Fruit fly (Drosophila melanogaster) whole organism, embryonic: ENCODE data around the gene Moca-cyp.

Experiments used
- Ada2b ChIP-seq: fragments of 200-800 bp; sonication (Bioruptor generic); IDR thresholded peaks from 2 replicates; pipeline ENCODE4 v1.3.6; 2022; ENCODE audit warnings: missing biosample characterization, missing genetic modification characterization
- Aef1 ChIP-seq: fragments of 200-800 bp; sonication (Bioruptor generic); IDR thresholded peaks from 3 replicates; pipeline ENCODE4 v1.3.6; 2022; ENCODE audit warnings: missing biosample characterization, missing genetic modification characterization
- B-H1 ChIP-seq: fragments of 200-800 bp; sonication (Bioruptor generic); IDR thresholded peaks from 3 replicates; pipeline ENCODE4 v1.3.6; 2022; ENCODE audit warnings: missing biosample characterization, missing genetic modification characterization
- Bdp1 ChIP-seq: fragments of 200-800 bp; sonication (Bioruptor generic); optimal IDR thresholded peaks from 3 replicates; lab custom pipeline; 2016; ENCODE audit warnings: missing biosample characterization, missing genetic modification characterization
- CG10366 ChIP-seq: fragments of 200-800 bp; sonication (Bioruptor generic); IDR thresholded peaks from 2 replicates; pipeline ENCODE4 v1.3.6; 2022; ENCODE audit warnings: missing biosample characterization, missing genetic modification characterization
- CG10654 ChIP-seq: fragments of 200-800 bp; sonication (Bioruptor generic); optimal IDR thresholded peaks from 2 replicates; lab custom pipeline; 2016; ENCODE audit warnings: missing biosample characterization, missing genetic modification characterization
- CG11093 ChIP-seq: fragments of 200-800 bp; sonication (Bioruptor generic); IDR thresholded peaks from 3 replicates; pipeline ENCODE4 v1.3.6; 2022; ENCODE audit warnings: missing biosample characterization, missing genetic modification characterization
- CG11504 ChIP-seq: fragments of 200-800 bp; sonication (Bioruptor generic); optimal IDR thresholded peaks from 3 replicates; lab custom pipeline; 2019; ENCODE audit warnings: missing biosample characterization, mild to moderate bottlenecking, missing genetic modification characterization, moderate library complexity
- CG12942 ChIP-seq: fragments of 200-800 bp; sonication (Bioruptor generic); optimal IDR thresholded peaks from 3 replicates; lab custom pipeline; 2016; ENCODE audit warnings: missing biosample characterization, missing genetic modification characterization
- CG17359 ChIP-seq: fragments of 200-800 bp; sonication (Bioruptor generic); optimal IDR thresholded peaks from 3 replicates; lab custom pipeline; 2018; ENCODE audit warnings: missing biosample characterization, mild to moderate bottlenecking, missing genetic modification characterization, moderate library complexity
- CG18262 ChIP-seq: fragments of 200-800 bp; optimal IDR thresholded peaks from 3 replicates; lab custom pipeline; 2019; ENCODE audit warnings: missing biosample characterization, mild to moderate bottlenecking, missing genetic modification characterization, moderate library complexity
- CG31224 ChIP-seq: fragments of 200-800 bp; sonication (Bioruptor generic); IDR thresholded peaks from 2 replicates; pipeline ENCODE4 v1.3.6; 2022; ENCODE audit warnings: missing biosample characterization, missing genetic modification characterization
- CG32532 ChIP-seq: fragments of 200-800 bp; sonication (Bioruptor generic); IDR thresholded peaks from 2 replicates; pipeline ENCODE4 v1.3.6; 2022; ENCODE audit warnings: missing biosample characterization, missing genetic modification characterization
- CG43689 ChIP-seq: fragments of 200-800 bp; sonication (Bioruptor generic); IDR thresholded peaks from 2 replicates; pipeline ENCODE4 v1.3.6; 2022; ENCODE audit warnings: missing biosample characterization, missing genetic modification characterization
- CG4730 ChIP-seq: fragments of 200-800 bp; sonication (Bioruptor generic); IDR thresholded peaks from 2 replicates; pipeline ENCODE4 v1.3.6; 2022; ENCODE audit warnings: missing biosample characterization, missing genetic modification characterization
- CG5245 ChIP-seq: fragments of 200-800 bp; sonication (Bioruptor generic); optimal IDR thresholded peaks from 3 replicates; lab custom pipeline; 2016; ENCODE audit warnings: missing biosample characterization, missing genetic modification characterization
- CG6689 ChIP-seq: fragments of 200-800 bp; sonication (Bioruptor generic); IDR thresholded peaks from 2 replicates; pipeline ENCODE4 v1.3.6; 2022; ENCODE audit warnings: missing biosample characterization, missing genetic modification characterization
- CG7839 ChIP-seq: fragments of 200-800 bp; sonication (Bioruptor generic); optimal IDR thresholded peaks from 3 replicates; lab custom pipeline; 2018; ENCODE audit warnings: missing biosample characterization, mild to moderate bottlenecking, missing genetic modification characterization, moderate library complexity
- CG8765 ChIP-seq: fragments of 200-800 bp; sonication (Bioruptor generic); IDR thresholded peaks from 2 replicates; pipeline ENCODE4 v1.3.6; 2022; ENCODE audit warnings: missing biosample characterization, missing genetic modification characterization
- CG9215 ChIP-seq: fragments of 200-800 bp; sonication (Bioruptor generic); IDR thresholded peaks from 2 replicates; pipeline ENCODE4 v1.3.6; 2022; ENCODE audit warnings: missing biosample characterization, missing genetic modification characterization
- CG9609 ChIP-seq: fragments of 200-800 bp; sonication (Bioruptor generic); optimal IDR thresholded peaks from 3 replicates; lab custom pipeline; 2016; ENCODE audit warnings: missing biosample characterization, missing genetic modification characterization
- D19B ChIP-seq: fragments of 200-800 bp; sonication (Bioruptor generic); optimal IDR thresholded peaks from 2 replicates; lab custom pipeline; 2017; ENCODE audit warnings: missing biosample characterization, mild to moderate bottlenecking, missing genetic modification characterization
- E2f1 ChIP-seq: fragments of 200-800 bp; sonication (Bioruptor generic); IDR thresholded peaks from 2 replicates; pipeline ENCODE4 v1.3.6; 2022; ENCODE audit warnings: missing biosample characterization, missing genetic modification characterization
- E2f2 ChIP-seq: fragments of 200-800 bp; sonication (Bioruptor generic); IDR thresholded peaks from 2 replicates; pipeline ENCODE4 v1.3.6; 2022; ENCODE audit warnings: missing biosample characterization, missing genetic modification characterization
- Ets65A ChIP-seq: fragments of 200-800 bp; sonication (Bioruptor generic); peaks from one replicate; lab custom pipeline; 2016; ENCODE audit warnings: missing biosample characterization, missing genetic modification characterization
- Hr51 ChIP-seq, 2 experiments: fragments of 200-800 bp; sonication (Bioruptor generic); optimal IDR thresholded peaks; 2 replicates in 1 of 2; 3 replicates in 1 of 2; lab custom pipeline; 2016 to 2018; ENCODE audit warnings: missing biosample characterization in 2 of 2, missing genetic modification characterization in 2 of 2, mild to moderate bottlenecking in 1 of 2, moderate library complexity in 1 of 2
- Meics ChIP-seq: fragments of 200-800 bp; sonication (Bioruptor generic); optimal IDR thresholded peaks from 2 replicates; lab custom pipeline; 2017; ENCODE audit warnings: missing biosample characterization, mild to moderate bottlenecking, missing genetic modification characterization
- Opbp ChIP-seq: fragments of 200-800 bp; sonication (Bioruptor generic); IDR thresholded peaks from 3 replicates; pipeline ENCODE4 v1.3.6; 2022; ENCODE audit warnings: missing biosample characterization, missing genetic modification characterization; ENCODE audit not compliant: partially characterized antibody
- PHDP ChIP-seq: fragments of 200-800 bp; sonication (Bioruptor generic); optimal IDR thresholded peaks from 3 replicates; lab custom pipeline; 2018; ENCODE audit warnings: missing biosample characterization, mild to moderate bottlenecking, missing genetic modification characterization, moderate library complexity
- Pdp1 ChIP-seq, 2 experiments: fragments of 200-800 bp; sonication (Bioruptor generic); optimal IDR thresholded peaks; 3 replicates each; lab custom pipeline; 2016; ENCODE audit warnings: missing biosample characterization in 2 of 2, missing genetic modification characterization in 2 of 2, mild to moderate bottlenecking in 1 of 2, moderate library complexity in 1 of 2
- Sox102F ChIP-seq: fragments of 200-800 bp; sonication (Bioruptor generic); optimal IDR thresholded peaks from 2 replicates; lab custom pipeline; 2018; ENCODE audit warnings: missing biosample characterization, mild to moderate bottlenecking, missing genetic modification characterization, moderate library complexity
- ase ChIP-seq: fragments of 200-800 bp; sonication (Bioruptor generic); IDR thresholded peaks from 3 replicates; pipeline ENCODE4 v1.3.6; 2022; ENCODE audit warnings: missing biosample characterization, missing genetic modification characterization
- cwo ChIP-seq: fragments of 200-800 bp; sonication (Bioruptor generic); optimal IDR thresholded peaks from 3 replicates; lab custom pipeline; 2017; ENCODE audit warnings: missing biosample characterization, missing genetic modification characterization, mild to moderate bottlenecking, moderate library complexity, missing genetic modification reagents
- dysf ChIP-seq: fragments of 200-800 bp; sonication (Bioruptor generic); IDR thresholded peaks from 3 replicates; pipeline ENCODE4 v1.3.6; 2022; ENCODE audit warnings: missing biosample characterization, missing genetic modification characterization
- fd102C ChIP-seq: fragments of 200-800 bp; sonication (Bioruptor generic); optimal IDR thresholded peaks from 2 replicates; lab custom pipeline; 2018; ENCODE audit warnings: missing biosample characterization, mild to moderate bottlenecking, missing genetic modification characterization, moderate library complexity
- gem ChIP-seq: fragments of 200-800 bp; sonication (Bioruptor generic); optimal IDR thresholded peaks from 2 replicates; lab custom pipeline; 2019; ENCODE audit warnings: missing biosample characterization, mild to moderate bottlenecking, missing genetic modification characterization, moderate library complexity
- h ChIP-seq: fragments of >200 bp; optimal IDR thresholded peaks from 2 replicates; lab custom pipeline; 2017
- lab ChIP-seq: fragments of 200-800 bp; sonication (Bioruptor generic); optimal IDR thresholded peaks from 3 replicates; lab custom pipeline; 2017; ENCODE audit warnings: missing biosample characterization, missing genetic modification characterization, mild to moderate bottlenecking, moderate library complexity, missing genetic modification reagents
- lmd ChIP-seq: fragments of 200-800 bp; sonication (Bioruptor generic); IDR thresholded peaks from 2 replicates; pipeline ENCODE4 v1.3.6; 2022; ENCODE audit warnings: missing biosample characterization, missing genetic modification characterization
- pan ChIP-seq, 4 experiments: fragments of >200 bp in 3 of 4; fragments of 200-800 bp in 1 of 4; sonication (Bioruptor generic) in 1 of 4; optimal IDR thresholded peaks in 3 of 4; IDR thresholded peaks in 1 of 4; 2 replicates each; pipeline versions ENCODE4 v1.3.6 to Lab custom; 2017 to 2022; ENCODE audit warnings: missing biosample characterization in 2 of 4, missing genetic modification characterization in 2 of 4, mixed read lengths in 1 of 4
- prd ChIP-seq, 3 experiments: fragments of >200 bp in 2 of 3; fragments of 200-800 bp in 1 of 3; sonication (Bioruptor generic) in 1 of 3; optimal IDR thresholded peaks in 2 of 3; IDR thresholded peaks in 1 of 3; 2 replicates in 2 of 3; 3 replicates in 1 of 3; pipeline versions ENCODE4 v1.3.6 to Lab custom; 2017 to 2022; ENCODE audit warnings: missing biosample characterization in 1 of 3, missing genetic modification characterization in 1 of 3
- sens ChIP-seq: fragments of 200-800 bp; sonication (Bioruptor generic); peaks from one replicate; lab custom pipeline; 2016; ENCODE audit warnings: missing biosample characterization, missing genetic modification characterization
- seq ChIP-seq: fragments of 200-800 bp; sonication (Bioruptor generic); IDR thresholded peaks from 2 replicates; pipeline ENCODE4 v1.3.6; 2022; ENCODE audit warnings: missing biosample characterization, missing genetic modification characterization
- ttk ChIP-seq: fragments of 200-800 bp; sonication (Bioruptor generic); IDR thresholded peaks from 2 replicates; pipeline ENCODE4 v2.1.2; 2022; ENCODE audit warnings: missing biosample characterization, missing genetic modification characterization
- tx ChIP-seq: fragments of 200-800 bp; sonication (Bioruptor generic); optimal IDR thresholded peaks from 2 replicates; lab custom pipeline; 2016; ENCODE audit warnings: missing biosample characterization, missing genetic modification characterization
- vvl ChIP-seq: fragments of 200-800 bp; sonication (Bioruptor generic); IDR thresholded peaks from 2 replicates; pipeline ENCODE4 v1.3.6; 2022; ENCODE audit warnings: missing biosample characterization, missing genetic modification characterization
- zfh1 ChIP-seq: fragments of 200-800 bp; sonication (Bioruptor generic); IDR thresholded peaks from 3 replicates; pipeline ENCODE4 v1.3.6; 2022; ENCODE audit warnings: missing biosample characterization, missing genetic modification characterization

Moca-cyp gene

DNA sequence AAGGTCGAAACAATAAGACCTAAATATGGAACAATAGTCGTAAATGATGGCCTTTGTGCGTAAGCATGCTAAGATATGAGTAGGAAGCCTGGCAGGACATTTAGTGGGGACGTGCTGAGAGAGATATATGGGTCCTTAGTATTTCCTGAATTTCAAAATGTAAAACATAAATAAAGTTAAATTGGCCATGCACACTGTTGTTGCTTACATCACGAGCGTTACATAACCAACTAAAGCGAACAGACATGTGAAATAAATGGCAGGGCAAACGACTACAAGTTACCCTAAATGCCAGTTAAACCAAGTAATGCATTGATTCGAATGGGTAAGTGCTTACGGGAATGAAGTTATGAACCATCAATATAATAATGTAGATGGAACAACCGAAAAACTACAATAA is 35.7 kb downstream of the Moca-cyp start:
- peak; percentile 64 for TF ChIP-seq Ets65A (GFP tag; lab: Kevin White, UChicago)
- no peak for TF ChIP-seq CG10654 (GFP tag; lab: Kevin White, UChicago)
- TF ChIP-seq Opbp, result no peak
- peak; percentile 44 for TF ChIP-seq sens
- TF ChIP-seq Pdp1 (GFP tag; optimal IDR thresholded peaks at IDR 0.05; lab: Kevin White, UChicago), result peak in 1 of 2 experiments; percentile 64

DNA sequence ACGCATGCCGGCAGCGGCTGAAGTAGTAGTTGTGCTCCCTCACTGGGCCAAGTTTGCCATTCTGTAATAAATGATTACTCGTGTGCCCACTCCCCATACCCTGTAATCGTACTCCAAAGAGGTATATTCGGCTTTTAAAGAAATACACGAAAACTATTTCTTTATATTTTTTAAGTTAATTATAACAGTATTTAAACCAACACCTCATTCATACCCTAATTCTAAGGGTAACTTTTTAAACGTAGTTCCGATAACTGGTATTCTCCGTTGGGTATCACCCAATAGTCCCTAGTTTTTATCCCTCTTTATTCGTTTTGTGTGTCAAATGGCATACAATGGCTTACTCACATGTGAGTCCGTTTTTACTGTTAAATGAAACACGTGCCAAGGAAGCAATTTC is 37.5 kb downstream of the Moca-cyp start:
- peak; percentile 43; the same call in 1 of the 3 replicates for TF ChIP-seq Aef1 (GFP tag; lab: Robert Waterston, UW)
- TF ChIP-seq B-H1 (GFP tag; lab: Robert Waterston, UW), result no peak
- TF ChIP-seq Bdp1 (GFP tag; lab: Kevin White, UChicago), result no peak
- peak; percentile 11; the same call in 1 of the 2 replicates for TF ChIP-seq CG43689
- no peak for TF ChIP-seq CG9609 (GFP tag; lab: Kevin White, UChicago)
- no peak for TF ChIP-seq prd (optimal IDR thresholded peaks at IDR 0.05; lab: Kevin White, UChicago)
- peak; percentile 53 for TF ChIP-seq prd (GFP tag; IDR thresholded peaks at IDR 0.05; lab: Robert Waterston, UW)
- peak; percentile 36 for TF ChIP-seq sens
- peak; percentile 20 for TF ChIP-seq cwo (GFP tag; lab: Kevin White, UChicago)
- TF ChIP-seq fd102C (GFP tag; lab: Kevin White, UChicago), result no peak
- TF ChIP-seq CG11093, result 0 out of 3 replicates have a peak, but pooled peaks have one; percentile 18
- no peak for TF ChIP-seq CG12942 (GFP tag; lab: Kevin White, UChicago)
- TF ChIP-seq h, result no peak
- TF ChIP-seq vvl (GFP tag; lab: Robert Waterston, UW), result peak; percentile 68; the same call in 1 of the 2 replicates
- TF ChIP-seq CG5245 (GFP tag; lab: Kevin White, UChicago), result no peak
- TF ChIP-seq Hr51 (GFP tag; optimal IDR thresholded peaks at IDR 0.05; lab: Kevin White, UChicago), result peak in 1 of 2 experiments; percentile 11
- TF ChIP-seq lab (GFP tag; lab: Kevin White, UChicago), result peak; percentile 32
- TF ChIP-seq zfh1, result 0 out of 3 replicates have a peak, but pooled peaks have one; percentile 35
- peak; percentile 70 for TF ChIP-seq CG32532
- TF ChIP-seq E2f2 (GFP tag; lab: Robert Waterston, UW), result 0 out of 2 replicates have a peak, but pooled peaks have one; percentile 18
- TF ChIP-seq Meics (GFP tag; lab: Kevin White, UChicago), result peak; percentile 32
- TF ChIP-seq seq (GFP tag; lab: Robert Waterston, UW), result 0 out of 2 replicates have a peak, but pooled peaks have one; percentile 32
- peak; percentile 62; the same call in 2 of the 3 replicates for TF ChIP-seq dysf (GFP tag; lab: Robert Waterston, UW)
- peak; percentile 40; the same call in 1 of the 2 replicates for TF ChIP-seq CG10366
- peak; percentile 30 for TF ChIP-seq D19B (GFP tag; lab: Kevin White, UChicago)
- TF ChIP-seq tx, result no peak
- TF ChIP-seq ttk (GFP tag; lab: Robert Waterston, UW), result peak; percentile 53; the same call in 1 of the 2 replicates
- TF ChIP-seq gem (tag; lab: Kevin White, UChicago), result peak; percentile 14
- no peak for TF ChIP-seq CG8765 (GFP tag; lab: Robert Waterston, UW)
- no peak for TF ChIP-seq PHDP (tag; lab: Kevin White, UChicago)
- no peak for TF ChIP-seq pan (optimal IDR thresholded peaks at IDR 0.05; lab: Kevin White, UChicago)
- peak in 1 of 2 experiments; percentile 46 for TF ChIP-seq pan (GFP tag; optimal IDR thresholded peaks at IDR 0.05 in 1 of 2, IDR thresholded peaks at IDR 0.05 in 1 of 2)
- 0 out of 2 replicates have a peak, but pooled peaks have one; percentile 19 for TF ChIP-seq CG31224
- peak; percentile 19; the same call in 1 of the 3 replicates for TF ChIP-seq ase (GFP tag; lab: Robert Waterston, UW)
- peak; percentile 35 for TF ChIP-seq CG7839 (tag; lab: Kevin White, UChicago)
- peak; percentile 16 for TF ChIP-seq Sox102F
- peak; percentile 36; the same call in 1 of the 2 replicates for TF ChIP-seq E2f1 (GFP tag; lab: Robert Waterston, UW)
- peak; percentile 24; the same call in 1 of the 2 replicates for TF ChIP-seq CG4730 (GFP tag; lab: Robert Waterston, UW)
- peak; percentile 34; the same call in 1 of the 2 replicates for TF ChIP-seq Ada2b (GFP tag; lab: Robert Waterston, UW)
- TF ChIP-seq CG17359 (tag; lab: Kevin White, UChicago), result peak; percentile 3
- peak; percentile 17; the same call in 1 of the 2 replicates for TF ChIP-seq CG9215 (GFP tag; lab: Robert Waterston, UW)
- peak; percentile 49; the same call in 1 of the 2 replicates for TF ChIP-seq lmd
- TF ChIP-seq CG6689 (GFP tag; lab: Robert Waterston, UW), result peak; percentile 14; the same call in 1 of the 2 replicates
- TF ChIP-seq Opbp, result no peak
- no peak for TF ChIP-seq CG18262
- peak; percentile 36 for TF ChIP-seq CG11504
